Worm (Caenorhabditis elegans): ENCODE data around the gene F14H12.8.

DNA sequence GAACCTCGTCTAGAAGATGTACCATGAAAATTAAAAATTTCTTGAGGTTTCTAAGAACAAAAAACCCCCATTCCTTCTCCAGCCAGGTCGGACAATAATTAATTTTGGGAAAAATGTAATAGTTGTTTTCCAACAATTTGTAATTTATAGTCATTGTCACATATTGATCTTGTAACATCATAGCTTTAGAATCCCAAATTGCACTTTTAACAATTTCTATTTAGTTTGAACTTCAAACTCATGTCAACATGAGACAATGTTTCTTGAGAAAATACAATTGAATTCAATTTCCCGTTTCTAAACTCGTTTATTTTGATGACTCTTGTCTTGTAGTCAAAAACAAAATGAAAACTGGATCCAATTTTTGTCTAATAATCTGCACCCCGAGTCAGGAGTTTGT lies 35.5 kb upstream of the F14H12.8 start:
- TF ChIP-seq tbx-37 (GFP tag; conservative IDR thresholded peaks at IDR 0.05) (no peak), B0310.2 (tag; optimal IDR thresholded peaks at IDR 0.05) (no peak), hmbx-1 (tag; optimal IDR thresholded peaks at IDR 0.05) (no peak), ets-7 (tag; optimal IDR thresholded peaks at IDR 0.05) (no peak), aly-1 (tag; optimal IDR thresholded peaks at IDR 0.05) (no peak), ceh-36 (tag; optimal IDR thresholded peaks at IDR 0.05) (no peak), ama-1 (optimal IDR thresholded peaks at IDR 0.05) (no peak), hnd-1 (tag; optimal IDR thresholded peaks at IDR 0.05) (no peak), hmg-4 (GFP tag; optimal IDR thresholded peaks at IDR 0.05) (no peak), tra-4 (tag; optimal IDR thresholded peaks at IDR 0.05) (no peak), pes-1 (GFP tag; IDR thresholded peaks at IDR 0.05) (no peak)

Measured in whole organism, early embryonic.